Fruit fly (Drosophila melanogaster) whole organism, embryonic: ENCODE results near the gene POLDIP2.

Source experiments
- Atf6 ChIP-seq: fragments of 200-800 bp; sonication (Bioruptor generic); IDR thresholded peaks from 2 replicates; pipeline ENCODE4 v1.3.6; 2022; ENCODE audit warnings: missing biosample characterization, missing genetic modification characterization
- CG1024 ChIP-seq: fragments of 200-800 bp; sonication (Bioruptor generic); IDR thresholded peaks from 2 replicates; pipeline ENCODE4 v1.3.6; 2022; ENCODE audit warnings: missing biosample characterization, missing genetic modification characterization
- CG11723 ChIP-seq: fragments of 200-800 bp; sonication (Bioruptor generic); optimal IDR thresholded peaks from 2 replicates; lab custom pipeline; 2017; ENCODE audit warnings: missing biosample characterization, mild to moderate bottlenecking, missing genetic modification characterization
- CG12104 ChIP-seq: fragments of 200-800 bp; sonication (Bioruptor generic); optimal IDR thresholded peaks from 3 replicates; lab custom pipeline; 2016; ENCODE audit warnings: missing biosample characterization, missing genetic modification characterization
- CG14860 ChIP-seq: fragments of 200-800 bp; sonication (Bioruptor generic); IDR thresholded peaks from 3 replicates; pipeline ENCODE4 v1.3.6; 2022; ENCODE audit warnings: missing biosample characterization, missing genetic modification characterization; ENCODE audit not compliant: partially characterized antibody
- CG1529 ChIP-seq: fragments of 200-800 bp; sonication (Bioruptor generic); optimal IDR thresholded peaks from 3 replicates; lab custom pipeline; 2018; ENCODE audit warnings: missing biosample characterization, missing genetic modification characterization
- CG1603 ChIP-seq: fragments of 200-800 bp; sonication (Bioruptor generic); optimal IDR thresholded peaks from 2 replicates; lab custom pipeline; 2019; ENCODE audit warnings: missing biosample characterization, mild to moderate bottlenecking, missing genetic modification characterization, moderate library complexity
- CG1647 ChIP-seq: fragments of 200-800 bp; sonication (Bioruptor generic); optimal IDR thresholded peaks from 3 replicates; lab custom pipeline; 2016; ENCODE audit warnings: missing biosample characterization, missing genetic modification characterization
- CG17359 ChIP-seq: fragments of 200-800 bp; sonication (Bioruptor generic); optimal IDR thresholded peaks from 3 replicates; lab custom pipeline; 2018; ENCODE audit warnings: missing biosample characterization, mild to moderate bottlenecking, missing genetic modification characterization, moderate library complexity
- CG34224 ChIP-seq: fragments of 200-800 bp; sonication (Bioruptor generic); IDR thresholded peaks from 3 replicates; pipeline ENCODE4 v1.3.6; 2022; ENCODE audit warnings: missing biosample characterization, missing genetic modification characterization; ENCODE audit not compliant: partially characterized antibody
- CG42726 ChIP-seq: fragments of 200-800 bp; sonication (Bioruptor generic); IDR thresholded peaks from 2 replicates; pipeline ENCODE4 v1.3.6; 2022; ENCODE audit warnings: missing biosample characterization, missing genetic modification characterization; ENCODE audit not compliant: partially characterized antibody
- CG4360 ChIP-seq: fragments of 200-800 bp; sonication (Bioruptor generic); IDR thresholded peaks from 2 replicates; pipeline ENCODE4 v1.3.6; 2022; ENCODE audit warnings: missing biosample characterization, missing genetic modification characterization
- CG43689 ChIP-seq: fragments of 200-800 bp; sonication (Bioruptor generic); IDR thresholded peaks from 2 replicates; pipeline ENCODE4 v1.3.6; 2022; ENCODE audit warnings: missing biosample characterization, missing genetic modification characterization
- CG4707 ChIP-seq: fragments of 200-800 bp; sonication (Bioruptor generic); optimal IDR thresholded peaks from 2 replicates; lab custom pipeline; 2018; ENCODE audit warnings: missing biosample characterization, mild to moderate bottlenecking, missing genetic modification characterization, moderate library complexity
- CG8290 ChIP-seq, 3 experiments: fragments of 200-800 bp; sonication (Bioruptor generic); optimal IDR thresholded peaks; 2 replicates each; lab custom pipeline; 2016 to 2019; ENCODE audit warnings: missing biosample characterization in 3 of 3, missing genetic modification characterization in 3 of 3, mild to moderate bottlenecking in 2 of 3, moderate library complexity in 1 of 3
- CG8388 ChIP-seq: fragments of 200-800 bp; sonication (Bioruptor generic); optimal IDR thresholded peaks from 2 replicates; lab custom pipeline; 2019; ENCODE audit warnings: missing biosample characterization, mild to moderate bottlenecking, missing genetic modification characterization, moderate library complexity
- CG9727 ChIP-seq: fragments of 200-800 bp; sonication (Bioruptor generic); optimal IDR thresholded peaks from 3 replicates; lab custom pipeline; 2017; ENCODE audit warnings: missing biosample characterization, mild to moderate bottlenecking, missing genetic modification characterization
- CG9817 ChIP-seq: fragments of 200-800 bp; sonication (Bioruptor generic); optimal IDR thresholded peaks from 2 replicates; lab custom pipeline; 2018; ENCODE audit warnings: missing biosample characterization, mild to moderate bottlenecking, missing genetic modification characterization, moderate library complexity
- Chrac-16 ChIP-seq: fragments of 200-800 bp; sonication (Bioruptor generic); optimal IDR thresholded peaks from 3 replicates; lab custom pipeline; 2016; ENCODE audit warnings: missing biosample characterization, missing genetic modification characterization
- CkIIα-i1 ChIP-seq: fragments of 200-800 bp; sonication (Bioruptor generic); IDR thresholded peaks from 2 replicates; pipeline ENCODE4 v1.3.6; 2022; ENCODE audit warnings: missing biosample characterization, missing genetic modification characterization
- Dad ChIP-seq: fragments of 200-800 bp; sonication (Bioruptor generic); optimal IDR thresholded peaks from 3 replicates; lab custom pipeline; 2016; ENCODE audit warnings: missing biosample characterization, missing genetic modification characterization
- Ets97D ChIP-seq: fragments of 200-800 bp; sonication (Bioruptor generic); optimal IDR thresholded peaks from 3 replicates; lab custom pipeline; 2016; ENCODE audit warnings: missing biosample characterization, missing genetic modification characterization
- Fer3 ChIP-seq: fragments of 200-800 bp; sonication (Bioruptor generic); optimal IDR thresholded peaks from 2 replicates; lab custom pipeline; 2018; ENCODE audit warnings: missing biosample characterization, mild to moderate bottlenecking, missing genetic modification characterization, moderate library complexity
- GATAe ChIP-seq: fragments of 200-800 bp; sonication (Bioruptor generic); conservative IDR thresholded peaks from 2 replicates; pipeline ENCODE4 v1.3.6; 2022; ENCODE audit warnings: missing biosample characterization, missing genetic modification characterization
- Hmx ChIP-seq: fragments of 200-800 bp; sonication (Bioruptor generic); optimal IDR thresholded peaks from 2 replicates; lab custom pipeline; 2016; ENCODE audit warnings: missing biosample characterization, missing genetic modification characterization
- Mad ChIP-seq: fragments of 200-800 bp; sonication (Bioruptor generic); optimal IDR thresholded peaks from 2 replicates; lab custom pipeline; 2016; ENCODE audit warnings: missing biosample characterization, missing genetic modification characterization
- NFAT ChIP-seq: fragments of 200-800 bp; sonication (Bioruptor generic); IDR thresholded peaks from 2 replicates; pipeline ENCODE4 v1.3.6; 2022; ENCODE audit warnings: missing biosample characterization, missing genetic modification characterization
- Ravus ChIP-seq: fragments of 200-800 bp; sonication (Bioruptor generic); IDR thresholded peaks from 2 replicates; pipeline ENCODE4 v1.3.6; 2022; ENCODE audit warnings: missing biosample characterization, missing genetic modification characterization
- Sry-β ChIP-seq: fragments of 200-800 bp; sonication (Bioruptor generic); optimal IDR thresholded peaks from 2 replicates; lab custom pipeline; 2018; ENCODE audit warnings: missing biosample characterization, mild to moderate bottlenecking, missing genetic modification characterization, moderate library complexity
- Usf ChIP-seq: fragments of 200-800 bp; sonication (Bioruptor generic); optimal IDR thresholded peaks from 2 replicates; lab custom pipeline; 2017; ENCODE audit warnings: missing genotype, missing biosample characterization, missing genetic modification characterization
- YL-1 ChIP-seq: fragments of 200-800 bp; sonication (Bioruptor generic); optimal IDR thresholded peaks from 3 replicates; lab custom pipeline; 2017; ENCODE audit warnings: missing biosample characterization, mild to moderate bottlenecking, missing genetic modification characterization
- aop ChIP-seq: fragments of 200-800 bp; sonication (Bioruptor generic); IDR thresholded peaks from 2 replicates; pipeline ENCODE4 v1.3.6; 2022; ENCODE audit warnings: missing biosample characterization, missing genetic modification characterization
- chinmo ChIP-seq: fragments of 200-800 bp; sonication (Bioruptor generic); IDR thresholded peaks from 4 replicates; pipeline ENCODE4 v1.3.6; 2022; ENCODE audit warnings: missing biosample characterization, missing genetic modification characterization; ENCODE audit not compliant: partially characterized antibody
- chm ChIP-seq: fragments of 200-800 bp; sonication (Bioruptor generic); IDR thresholded peaks from 2 replicates; pipeline ENCODE4 v1.3.6; 2022; ENCODE audit warnings: missing biosample characterization, missing genetic modification characterization
- en ChIP-seq: fragments of 200-800 bp; sonication (Bioruptor generic); optimal IDR thresholded peaks from 2 replicates; lab custom pipeline; 2016; ENCODE audit warnings: missing biosample characterization, missing genetic modification characterization
- fd102C ChIP-seq: fragments of 200-800 bp; sonication (Bioruptor generic); optimal IDR thresholded peaks from 2 replicates; lab custom pipeline; 2018; ENCODE audit warnings: missing biosample characterization, mild to moderate bottlenecking, missing genetic modification characterization, moderate library complexity
- fd64A ChIP-seq: fragments of 200-800 bp; sonication (Bioruptor generic); optimal IDR thresholded peaks from 3 replicates; lab custom pipeline; 2018; ENCODE audit warnings: missing biosample characterization, mild to moderate bottlenecking, missing genetic modification characterization
- gsb ChIP-seq: fragments of 200-800 bp; sonication (Bioruptor generic); IDR thresholded peaks from 2 replicates; pipeline ENCODE4 v1.3.6; 2022; ENCODE audit warnings: missing biosample characterization, missing genetic modification characterization
- inv ChIP-seq: fragments of 200-800 bp; sonication (Bioruptor generic); IDR thresholded peaks from 2 replicates; pipeline ENCODE4 v1.3.6; 2022; ENCODE audit warnings: missing biosample characterization, missing genetic modification characterization; ENCODE audit not compliant: partially characterized antibody
- mld ChIP-seq: fragments of 200-800 bp; sonication (Bioruptor generic); IDR thresholded peaks from 3 replicates; pipeline ENCODE4 v1.3.6; 2022; ENCODE audit warnings: missing biosample characterization, missing genetic modification characterization; ENCODE audit not compliant: partially characterized antibody
- oc ChIP-seq: fragments of 200-800 bp; sonication (Bioruptor generic); optimal IDR thresholded peaks from 2 replicates; lab custom pipeline; 2018; ENCODE audit warnings: missing biosample characterization, mild to moderate bottlenecking, missing genetic modification characterization, moderate library complexity
- odd ChIP-seq: fragments of 200-800 bp; sonication (Bioruptor generic); optimal IDR thresholded peaks from 2 replicates; lab custom pipeline; 2017; ENCODE audit warnings: missing biosample characterization, mild to moderate bottlenecking, missing genetic modification characterization
- otp ChIP-seq: fragments of 200-800 bp; sonication (Bioruptor generic); IDR thresholded peaks from 3 replicates; pipeline ENCODE4, ENCODE4 v1.3.6; 2022; ENCODE audit warnings: missing biosample characterization, missing genetic modification characterization
- pum ChIP-seq: fragments of 200-800 bp; sonication (Bioruptor generic); optimal IDR thresholded peaks from 2 replicates; lab custom pipeline; 2016; ENCODE audit warnings: missing biosample characterization, missing genetic modification characterization
- ro ChIP-seq: fragments of 200-800 bp; sonication (Bioruptor generic); IDR thresholded peaks from 2 replicates; pipeline ENCODE4 v1.3.6; 2022; ENCODE audit warnings: missing biosample characterization, missing genetic modification characterization
- shn ChIP-seq: fragments of 200-800 bp; sonication (Bioruptor generic); optimal IDR thresholded peaks from 3 replicates; lab custom pipeline; 2016; ENCODE audit warnings: missing biosample characterization, missing genetic modification characterization
- sima ChIP-seq: fragments of 200-800 bp; sonication (Bioruptor generic); optimal IDR thresholded peaks from 2 replicates; lab custom pipeline; 2016; ENCODE audit warnings: missing biosample characterization, missing genetic modification characterization
- tgo ChIP-seq: fragments of 200-800 bp; sonication (Bioruptor generic); IDR thresholded peaks from 3 replicates; pipeline ENCODE4 v1.3.6; 2022; ENCODE audit warnings: missing biosample characterization, missing genetic modification characterization
- tio ChIP-seq: fragments of 200-800 bp; sonication (Bioruptor generic); optimal IDR thresholded peaks from 2 replicates; lab custom pipeline; 2017; ENCODE audit warnings: missing biosample characterization, missing genetic modification characterization, inconsistent platforms
- wdn ChIP-seq: fragments of 200-800 bp; sonication (Bioruptor generic); IDR thresholded peaks from 2 replicates; pipeline ENCODE4 v1.3.6; 2022; ENCODE audit warnings: missing biosample characterization, missing genetic modification characterization
- zfh1 ChIP-seq: fragments of 200-800 bp; sonication (Bioruptor generic); IDR thresholded peaks from 3 replicates; pipeline ENCODE4 v1.3.6; 2022; ENCODE audit warnings: missing biosample characterization, missing genetic modification characterization

POLDIP2 gene

dm6 chr3R:5518627-5519026 is 51.0 kb downstream of the POLDIP2 start (continued):
- TF ChIP-seq CG42726 (GFP tag; lab: Robert Waterston, UW) (no peak), ro (GFP tag; lab: Robert Waterston, UW) (no peak), Usf (no peak), Hmx (GFP tag; lab: Kevin White, UChicago) (no peak), Sry-β (GFP tag; lab: Kevin White, UChicago) (peak; percentile 11), odd (GFP tag; lab: Kevin White, UChicago) (peak; percentile 21), pum (GFP tag; lab: Kevin White, UChicago) (peak; percentile 54), mld (no peak), GATAe (GFP tag; lab: Robert Waterston, UW) (no peak), CG34224 (GFP tag; lab: Robert Waterston, UW) (no peak), Chrac-16 (peak; percentile 39), Dad (GFP tag; lab: Kevin White, UChicago) (peak; percentile 49), YL-1 (no peak), CG1603 (tag; lab: Kevin White, UChicago) (peak; percentile 68), wdn (no peak), CG1529 (GFP tag; lab: Kevin White, UChicago) (peak; percentile 27), CG1024 (GFP tag; lab: Robert Waterston, UW) (no peak), inv (GFP tag; lab: Robert Waterston, UW) (no peak), chinmo (GFP tag; lab: Robert Waterston, UW) (no peak), aop (GFP tag; lab: Robert Waterston, UW) (no peak), tgo (GFP tag; lab: Robert Waterston, UW) (peak; percentile 36; the same call in 1 of the 3 replicates), CG9727 (peak; percentile 35), NFAT (no peak), CG1647 (no peak), chm (GFP tag; lab: Robert Waterston, UW) (peak; percentile 74), en (no peak), zfh1 (GFP tag; lab: Robert Waterston, UW) (peak; percentile 72), CG9817 (tag; lab: Kevin White, UChicago) (no peak), CG8290 (GFP tag; optimal IDR thresholded peaks at IDR 0.05; lab: Kevin White, UChicago) (peak; percentile 23), CG8290 (tag; optimal IDR thresholded peaks at IDR 0.05; lab: Kevin White, UChicago) (peak in 1 of 2 experiments; percentile 55), CG12104 (GFP tag; lab: Kevin White, UChicago) (peak; percentile 0), Atf6 (GFP tag; lab: Robert Waterston, UW) (0 out of 2 replicates have a peak, but pooled peaks have one; percentile 18), CG4360 (GFP tag; lab: Robert Waterston, UW) (peak; percentile 64; the same call in 1 of the 2 replicates), gsb (GFP tag; lab: Robert Waterston, UW) (no peak), tio (GFP tag; lab: Kevin White, UChicago) (peak; percentile 41), CG17359 (peak; percentile 68), CG14860 (GFP tag; lab: Robert Waterston, UW) (no peak), CG43689 (no peak), Fer3 (tag; lab: Kevin White, UChicago) (peak; percentile 15), CG8388 (peak; percentile 59), sima (GFP tag; lab: Kevin White, UChicago) (no peak), Ravus (GFP tag; lab: Robert Waterston, UW) (no peak; the same call in 1 of the 2 replicates), fd102C (no peak), shn (peak; percentile 51), CkIIα-i1 (GFP tag; lab: Robert Waterston, UW) (no peak), otp (GFP tag; lab: Robert Waterston, UW) (0 out of 3 replicates have a peak, but pooled peaks have one; percentile 57), Ets97D (GFP tag; lab: Kevin White, UChicago) (no peak), CG11723 (GFP tag; lab: Kevin White, UChicago) (peak; percentile 27), CG4707 (GFP tag; lab: Kevin White, UChicago) (peak; percentile 2), oc (tag; lab: Kevin White, UChicago) (peak; percentile 50), fd64A (peak; percentile 25), Mad (GFP tag; lab: Kevin White, UChicago) (peak; percentile 50)
